Fruit fly (Drosophila melanogaster) whole organism: ENCODE data around the gene slx1.

Experiments
- pan ChIP-seq: fragments of >200 bp; optimal IDR thresholded peaks from 2 replicates; lab custom pipeline; 2017
- psq ChIP-seq: fragments of >200 bp; optimal IDR thresholded peaks from 2 replicates; lab custom pipeline; 2017
- usp ChIP-seq: fragments of >200 bp; optimal IDR thresholded peaks from 2 replicates; lab custom pipeline; 2017; ENCODE audit warnings: missing biosample characterization, missing genetic modification characterization, mixed read lengths

- TF ChIP-seq usp (GFP tag; lab: Kevin White, UChicago) (no peak), psq (lab: Kevin White, UChicago) (no peak), pan (lab: Kevin White, UChicago) (no peak)
Observed at dm6 chr3R:4641616-4642102, at the start of gene slx1, which contains the start of the genes CG9775 and MED31.
